Fruit fly (Drosophila melanogaster) whole organism, embryonic: Measurements from ENCODE around the gene CG5096.

Experiments used
- Awh ChIP-seq: fragments of 200-800 bp; sonication (Bioruptor generic); IDR thresholded peaks from 2 replicates; pipeline ENCODE4, ENCODE4 v1.3.6; 2022; ENCODE audit warnings: missing biosample characterization, missing genetic modification characterization
- B-H2 ChIP-seq: fragments of 200-800 bp; sonication (Bioruptor generic); optimal IDR thresholded peaks from 2 replicates; lab custom pipeline; 2018; ENCODE audit warnings: missing biosample characterization, mild to moderate bottlenecking, missing genetic modification characterization
- BtbVII ChIP-seq: fragments of 200-800 bp; sonication (Bioruptor generic); optimal IDR thresholded peaks from 3 replicates; lab custom pipeline; 2017; ENCODE audit warnings: missing biosample characterization, mild to moderate bottlenecking, missing genetic modification characterization
- CG1024 ChIP-seq: fragments of 200-800 bp; sonication (Bioruptor generic); IDR thresholded peaks from 2 replicates; pipeline ENCODE4 v1.3.6; 2022; ENCODE audit warnings: missing biosample characterization, missing genetic modification characterization
- CG10565 ChIP-seq: fragments of 200-800 bp; sonication (Bioruptor generic); optimal IDR thresholded peaks from 3 replicates; lab custom pipeline; 2016; ENCODE audit warnings: missing biosample characterization, mild to moderate bottlenecking, missing genetic modification characterization
- CG1233 ChIP-seq: fragments of 200-800 bp; sonication (Bioruptor generic); optimal IDR thresholded peaks from 4 replicates; lab custom pipeline; 2018; ENCODE audit warnings: missing biosample characterization, mild to moderate bottlenecking, missing genetic modification characterization
- CG12942 ChIP-seq: fragments of 200-800 bp; sonication (Bioruptor generic); optimal IDR thresholded peaks from 3 replicates; lab custom pipeline; 2016; ENCODE audit warnings: missing biosample characterization, missing genetic modification characterization
- CG17912 ChIP-seq: fragments of 200-800 bp; sonication (Bioruptor generic); optimal IDR thresholded peaks from 2 replicates; lab custom pipeline; 2018; ENCODE audit warnings: missing biosample characterization, mild to moderate bottlenecking, missing genetic modification characterization
- CG2199 ChIP-seq: fragments of 200-800 bp; sonication (Bioruptor generic); IDR thresholded peaks from 3 replicates; pipeline ENCODE4 v1.3.6; 2022; ENCODE audit warnings: missing biosample characterization, missing genetic modification characterization
- CG34224 ChIP-seq: fragments of 200-800 bp; sonication (Bioruptor generic); IDR thresholded peaks from 3 replicates; pipeline ENCODE4 v1.3.6; 2022; ENCODE audit warnings: missing biosample characterization, missing genetic modification characterization; ENCODE audit not compliant: partially characterized antibody
- CG34376 ChIP-seq: fragments of 200-800 bp; sonication (Bioruptor generic); optimal IDR thresholded peaks from 2 replicates; lab custom pipeline; 2018; ENCODE audit warnings: missing biosample characterization, mild to moderate bottlenecking, missing genetic modification characterization
- CG3847 ChIP-seq: fragments of 200-800 bp; sonication (Bioruptor generic); IDR thresholded peaks from 2 replicates; pipeline ENCODE4 v1.3.6; 2022; ENCODE audit warnings: missing biosample characterization, missing genetic modification characterization
- CG6654 ChIP-seq: fragments of 200-800 bp; sonication (Bioruptor generic); optimal IDR thresholded peaks from 2 replicates; lab custom pipeline; 2017; ENCODE audit warnings: missing biosample characterization, mild to moderate bottlenecking, missing genetic modification characterization
- CG6854 ChIP-seq: fragments of 200-800 bp; sonication (Bioruptor generic); optimal IDR thresholded peaks from 3 replicates; lab custom pipeline; 2017; ENCODE audit warnings: missing biosample characterization, mild to moderate bottlenecking, missing genetic modification characterization
- CG8359 ChIP-seq: fragments of 200-800 bp; sonication (Bioruptor generic); optimal IDR thresholded peaks from 2 replicates; lab custom pipeline; 2017; ENCODE audit warnings: missing biosample characterization, mild to moderate bottlenecking, missing genetic modification characterization, borderline replicate concordance
- CG8944 ChIP-seq: fragments of 200-800 bp; sonication (Bioruptor generic); optimal IDR thresholded peaks from 3 replicates; lab custom pipeline; 2016; ENCODE audit warnings: missing biosample characterization, missing genetic modification characterization
- CG9609 ChIP-seq: fragments of 200-800 bp; sonication (Bioruptor generic); optimal IDR thresholded peaks from 3 replicates; lab custom pipeline; 2016; ENCODE audit warnings: missing biosample characterization, missing genetic modification characterization
- CG9876 ChIP-seq: fragments of 200-800 bp; sonication (Bioruptor generic); optimal IDR thresholded peaks from 2 replicates; lab custom pipeline; 2016; ENCODE audit warnings: missing biosample characterization, missing genetic modification characterization
- D19B ChIP-seq: fragments of 200-800 bp; sonication (Bioruptor generic); optimal IDR thresholded peaks from 2 replicates; lab custom pipeline; 2017; ENCODE audit warnings: missing biosample characterization, mild to moderate bottlenecking, missing genetic modification characterization
- Dfd ChIP-seq, 2 experiments: fragments of >200 bp; optimal IDR thresholded peaks; 2 replicates each; lab custom pipeline; 2017; ENCODE audit warnings: missing biosample characterization in 2 of 2, missing genetic modification characterization in 2 of 2
- Drgx ChIP-seq: fragments of 200-800 bp; sonication (Bioruptor generic); IDR thresholded peaks from 2 replicates; pipeline ENCODE4 v1.3.6; 2022; ENCODE audit warnings: missing biosample characterization, missing genetic modification characterization
- Fer1 ChIP-seq: fragments of 200-800 bp; sonication (Bioruptor generic); optimal IDR thresholded peaks from 2 replicates; lab custom pipeline; 2017; ENCODE audit warnings: missing biosample characterization, mild to moderate bottlenecking, missing genetic modification characterization
- Fer3 ChIP-seq: fragments of 200-800 bp; sonication (Bioruptor generic); optimal IDR thresholded peaks from 2 replicates; lab custom pipeline; 2018; ENCODE audit warnings: missing biosample characterization, mild to moderate bottlenecking, missing genetic modification characterization, moderate library complexity
- HmgZ ChIP-seq: fragments of 200-800 bp; sonication (Bioruptor generic); optimal IDR thresholded peaks from 2 replicates; lab custom pipeline; 2018; ENCODE audit warnings: missing biosample characterization, mild to moderate bottlenecking, missing genetic modification characterization
- MBD-R2 ChIP-seq: fragments of 200-800 bp; sonication (Bioruptor generic); IDR thresholded peaks from 2 replicates; pipeline ENCODE4 v1.3.6; 2022; ENCODE audit warnings: missing biosample characterization, missing genetic modification characterization
- MESR4 ChIP-seq: fragments of 200-800 bp; sonication (Bioruptor generic); optimal IDR thresholded peaks from 2 replicates; lab custom pipeline; 2018; ENCODE audit warnings: missing biosample characterization, mild to moderate bottlenecking, missing genetic modification characterization, moderate library complexity
- Meics ChIP-seq: fragments of 200-800 bp; sonication (Bioruptor generic); optimal IDR thresholded peaks from 2 replicates; lab custom pipeline; 2017; ENCODE audit warnings: missing biosample characterization, mild to moderate bottlenecking, missing genetic modification characterization
- Ravus ChIP-seq: fragments of 200-800 bp; sonication (Bioruptor generic); IDR thresholded peaks from 2 replicates; pipeline ENCODE4 v1.3.6; 2022; ENCODE audit warnings: missing biosample characterization, missing genetic modification characterization
- Sry-δ ChIP-seq: fragments of 200-800 bp; sonication (Bioruptor generic); optimal IDR thresholded peaks from 2 replicates; lab custom pipeline; 2016; ENCODE audit warnings: missing biosample characterization, missing genetic modification characterization
- Xbp1 ChIP-seq: fragments of 200-800 bp; sonication (Bioruptor generic); optimal IDR thresholded peaks from 3 replicates; lab custom pipeline; 2016; ENCODE audit warnings: missing biosample characterization, mild to moderate bottlenecking, missing genetic modification characterization
- bigmax ChIP-seq: fragments of 200-800 bp; sonication (Bioruptor generic); optimal IDR thresholded peaks from 2 replicates; lab custom pipeline; 2018; ENCODE audit warnings: missing biosample characterization, mild to moderate bottlenecking, missing genetic modification characterization
- chif ChIP-seq, 2 experiments: fragments of 200-800 bp; sonication (Bioruptor generic); optimal IDR thresholded peaks; 3 replicates each; lab custom pipeline; 2016; ENCODE audit warnings: missing biosample characterization in 2 of 2, missing genetic modification characterization in 2 of 2
- corto ChIP-seq: fragments of 200-800 bp; sonication (Bioruptor generic); optimal IDR thresholded peaks from 2 replicates; lab custom pipeline; 2016; ENCODE audit warnings: missing biosample characterization, mild to moderate bottlenecking, missing genetic modification characterization, moderate library complexity
- croc ChIP-seq: fragments of 200-800 bp; sonication (Bioruptor generic); conservative IDR thresholded peaks from 3 replicates; pipeline ENCODE4 v1.3.6; 2022; ENCODE audit warnings: missing biosample characterization, missing genetic modification characterization
- dmrt99B ChIP-seq: fragments of 200-800 bp; sonication (Bioruptor generic); optimal IDR thresholded peaks from 2 replicates; lab custom pipeline; 2018; ENCODE audit warnings: missing biosample characterization, mild to moderate bottlenecking, missing genetic modification characterization, moderate library complexity
- emc ChIP-seq: fragments of 200-800 bp; sonication (Bioruptor generic); optimal IDR thresholded peaks from 2 replicates; lab custom pipeline; 2016; ENCODE audit warnings: missing biosample characterization, missing genetic modification characterization
- ems ChIP-seq: fragments of 200-800 bp; sonication (Bioruptor generic); optimal IDR thresholded peaks from 3 replicates; lab custom pipeline; 2016; ENCODE audit warnings: missing biosample characterization, missing genetic modification characterization
- esg ChIP-seq: fragments of 200-800 bp; sonication (Bioruptor generic); conservative IDR thresholded peaks from 2 replicates; pipeline ENCODE4 v1.3.6; 2022; ENCODE audit warnings: missing biosample characterization, missing genetic modification characterization
- gce ChIP-seq: fragments of 200-800 bp; sonication (Bioruptor generic); IDR thresholded peaks from 3 replicates; pipeline ENCODE4 v1.3.6; 2022; ENCODE audit warnings: missing biosample characterization, missing genetic modification characterization
- gcm ChIP-seq: fragments of 200-800 bp; sonication (Bioruptor generic); optimal IDR thresholded peaks from 2 replicates; lab custom pipeline; 2019; ENCODE audit warnings: missing biosample characterization, mild to moderate bottlenecking, missing genetic modification characterization, moderate library complexity
- gem ChIP-seq: fragments of 200-800 bp; sonication (Bioruptor generic); optimal IDR thresholded peaks from 2 replicates; lab custom pipeline; 2019; ENCODE audit warnings: missing biosample characterization, mild to moderate bottlenecking, missing genetic modification characterization, moderate library complexity
- jigr1 ChIP-seq: fragments of 200-800 bp; sonication (Bioruptor generic); IDR thresholded peaks from 3 replicates; pipeline ENCODE4 v1.3.6; 2022; ENCODE audit warnings: missing biosample characterization, missing genetic modification characterization
- jing ChIP-seq: fragments of 200-800 bp; sonication (Bioruptor generic); optimal IDR thresholded peaks from 2 replicates; lab custom pipeline; 2018; ENCODE audit warnings: missing biosample characterization, mild to moderate bottlenecking, missing genetic modification characterization
- nmo ChIP-seq: fragments of 200-800 bp; sonication (Bioruptor generic); optimal IDR thresholded peaks from 2 replicates; lab custom pipeline; 2018; ENCODE audit warnings: missing biosample characterization, mild to moderate bottlenecking, missing genetic modification characterization, moderate library complexity
- row ChIP-seq: fragments of 200-800 bp; sonication (Bioruptor generic); IDR thresholded peaks from 3 replicates; pipeline ENCODE4 v1.3.6; 2022; ENCODE audit warnings: missing biosample characterization, missing genetic modification characterization
- slp2 ChIP-seq: fragments of 200-800 bp; sonication (Bioruptor generic); optimal IDR thresholded peaks from 2 replicates; lab custom pipeline; 2016; ENCODE audit warnings: missing biosample characterization, missing genetic modification characterization
- sr ChIP-seq: fragments of 200-800 bp; sonication (Bioruptor generic); IDR thresholded peaks from 3 replicates; pipeline ENCODE4 v1.3.6; 2022; ENCODE audit warnings: missing biosample characterization, missing genetic modification characterization
- vnd ChIP-seq: fragments of 200-800 bp; sonication (Bioruptor generic); IDR thresholded peaks from 3 replicates; pipeline ENCODE4 v1.3.6; 2022; ENCODE audit warnings: missing biosample characterization, missing genetic modification characterization; ENCODE audit not compliant: partially characterized antibody

Gene CG5096

dm6 chr2L:10387869-10388726 lies 6.0 kb downstream of the CG5096 start, which contains the start of gene da (continued):
- TF ChIP-seq Ravus (GFP tag; lab: Robert Waterston, UW) (no peak), Sry-δ (GFP tag; lab: Kevin White, UChicago) (peak; percentile 71), CG12942 (GFP tag; lab: Kevin White, UChicago) (peak; percentile 22), nmo (peak; percentile 73), row (GFP tag; lab: Robert Waterston, UW) (peak; percentile 85), CG8944 (GFP tag; lab: Kevin White, UChicago) (peak; percentile 23), Xbp1 (GFP tag; lab: Kevin White, UChicago) (peak; percentile 73), Fer1 (GFP tag; lab: Kevin White, UChicago) (peak; percentile 26), CG34224 (GFP tag; lab: Robert Waterston, UW) (peak; percentile 68), jing (no peak), BtbVII (GFP tag; lab: Kevin White, UChicago) (peak; percentile 19), Fer3 (tag; lab: Kevin White, UChicago) (peak; percentile 65), MBD-R2 (GFP tag; lab: Robert Waterston, UW) (peak; percentile 61), Dfd (GFP tag; optimal IDR thresholded peaks at IDR 0.05; lab: Kevin White, UChicago) (peak in 1 of 2 experiments; percentile 43), CG2199 (GFP tag; lab: Robert Waterston, UW) (0 out of 3 replicates have a peak, but pooled peaks have one; percentile 68), D19B (GFP tag; lab: Kevin White, UChicago) (peak; percentile 64), CG1024 (GFP tag; lab: Robert Waterston, UW) (peak; percentile 96), croc (GFP tag; lab: Robert Waterston, UW) (no peak), gcm (no peak), CG8359 (GFP tag; lab: Kevin White, UChicago) (no peak), jigr1 (GFP tag; lab: Robert Waterston, UW) (no peak), CG10565 (GFP tag; lab: Kevin White, UChicago) (no peak), ems (GFP tag; lab: Kevin White, UChicago) (peak; percentile 46), sr (GFP tag; lab: Robert Waterston, UW) (no peak), Awh (GFP tag; lab: Robert Waterston, UW) (peak; percentile 52; the same call in 1 of the 2 replicates), gce (no peak; the same call in 2 of the 3 replicates), emc (GFP tag; lab: Kevin White, UChicago) (peak; percentile 20), bigmax (GFP tag; lab: Kevin White, UChicago) (peak; percentile 32), dmrt99B (tag; lab: Kevin White, UChicago) (peak; percentile 63), CG3847 (GFP tag; lab: Robert Waterston, UW) (peak; percentile 15; the same call in 1 of the 2 replicates), B-H2 (GFP tag; lab: Kevin White, UChicago) (peak; percentile 54), CG1233 (no peak), CG6854 (GFP tag; lab: Kevin White, UChicago) (peak; percentile 38), CG6654 (no peak), gem (tag; lab: Kevin White, UChicago) (peak; percentile 76), CG34376 (GFP tag; lab: Kevin White, UChicago) (peak; percentile 16), HmgZ (tag; lab: Kevin White, UChicago) (peak; percentile 41), CG17912 (GFP tag; lab: Kevin White, UChicago) (peak; percentile 32), corto (GFP tag; lab: Kevin White, UChicago) (no peak), Meics (GFP tag; lab: Kevin White, UChicago) (peak; percentile 61), esg (peak; percentile 36; the same call in 1 of the 2 replicates), vnd (no peak; the same call in 2 of the 3 replicates), CG9609 (GFP tag; lab: Kevin White, UChicago) (peak; percentile 56), CG9876 (GFP tag; lab: Kevin White, UChicago) (peak; percentile 19), MESR4 (peak; percentile 91), Drgx (peak; percentile 37; the same call in 1 of the 2 replicates), slp2 (GFP tag; lab: Kevin White, UChicago) (peak; percentile 36), chif (GFP tag; optimal IDR thresholded peaks at IDR 0.05; lab: Kevin White, UChicago) (peak; percentile 44 to 55)
